Worm (Caenorhabditis elegans) whole organism, midembryonic: ENCODE measurements around the gene tbcc-1.

Experiments
- T22C8.4 ChIP-seq: fragments of 200-800 bp; sonication (Bioruptor generic); IDR thresholded peaks from 2 replicates; pipeline ENCODE4 v1.3.6; 2022; ENCODE audit warnings: missing genetic modification characterization, missing compliant biosample characterization
- cog-1 ChIP-seq: sonication (generic microtip); optimal IDR thresholded peaks from 2 replicates; lab custom pipeline; 2016; ENCODE audit warnings: missing genetic modification characterization, missing compliant biosample characterization
- flt-1 ChIP-seq: fragments of 200-800 bp; sonication (Bioruptor generic); IDR thresholded peaks from 2 replicates; pipeline ENCODE4 v1.3.6; 2022; ENCODE audit warnings: missing genetic modification characterization, missing compliant biosample characterization
- klf-2 ChIP-seq: fragments of 200-800 bp; sonication (Bioruptor generic); conservative IDR thresholded peaks from 2 replicates; pipeline ENCODE4 v1.3.6; 2022; ENCODE audit warnings: missing genetic modification reagents, missing genetic modification characterization, missing compliant biosample characterization
- ref-1 ChIP-seq: fragments of 200-800 bp; sonication (Bioruptor generic); conservative IDR thresholded peaks from 2 replicates; pipeline ENCODE4 v1.3.6; 2022; ENCODE audit warnings: missing genetic modification reagents, missing genetic modification characterization, missing compliant biosample characterization
- ztf-23 ChIP-seq: fragments of 200-800 bp; sonication (Bioruptor generic); IDR thresholded peaks from 2 replicates; pipeline ENCODE4 v1.3.6; 2022; ENCODE audit warnings: missing genetic modification reagents, missing genetic modification characterization, missing compliant biosample characterization
- ztf-29 ChIP-seq: fragments of 200-800 bp; sonication (Bioruptor generic); IDR thresholded peaks from 2 replicates; pipeline ENCODE4 v1.3.6; 2022; ENCODE audit warnings: missing genetic modification reagents, missing genetic modification characterization, missing compliant biosample characterization

- no peak for TF ChIP-seq ref-1 (GFP tag; lab: Robert Waterston, UW)
- no peak for TF ChIP-seq flt-1 (GFP tag; lab: Robert Waterston, UW)
- no peak for TF ChIP-seq ztf-23 (GFP tag; lab: Robert Waterston, UW)
- no peak for TF ChIP-seq klf-2 (GFP tag; lab: Robert Waterston, UW)
- no peak for TF ChIP-seq ztf-29 (GFP tag; lab: Robert Waterston, UW)
- TF ChIP-seq cog-1 (tag; lab: Kevin White, UChicago), result no peak
- no peak for TF ChIP-seq T22C8.4 (GFP tag; lab: Robert Waterston, UW)
Observed at ce11 chrIII:2840877-2841540, 52.8 kb downstream of the tbcc-1 start, which contains the start of gene Y71H2AR.2.
